Worm (Caenorhabditis elegans) whole organism, L4 larva: Measurements from ENCODE around the gene pqn-80.

Experiments
- egl-27 ChIP-seq: sonication (generic microtip); optimal IDR thresholded peaks from 3 replicates; lab custom pipeline; 2017; ENCODE audit warnings: missing biosample characterization, missing genetic modification reagents, missing genetic modification characterization
- hif-1 ChIP-seq, 2 experiments: sonication (generic microtip); optimal IDR thresholded peaks; 2 replicates each; lab custom pipeline; 2016 to 2017; ENCODE audit warnings: missing compliant biosample characterization in 2 of 2, missing genetic modification characterization in 2 of 2, missing genetic modification reagents in 2 of 2, missing genotype in 2 of 2, mild to moderate bottlenecking in 1 of 2
- lin-13 ChIP-seq: fragments of 150-350 bp; optimal IDR thresholded peaks from 2 replicates; lab custom pipeline; 2014; ENCODE audit warnings: missing biosample characterization, missing genetic modification reagents, missing genetic modification characterization
- nhr-76 ChIP-seq: fragments of 150-350 bp; optimal IDR thresholded peaks from 2 replicates; lab custom pipeline; 2014; ENCODE audit warnings: missing biosample characterization, missing genetic modification characterization
- skn-1 ChIP-seq: fragments of 150-350 bp; optimal IDR thresholded peaks from 2 replicates; lab custom pipeline; 2014; ENCODE audit warnings: missing biosample characterization, missing genetic modification characterization
- zag-1 ChIP-seq: fragments of 150-350 bp; optimal IDR thresholded peaks from 2 replicates; lab custom pipeline; 2014; ENCODE audit warnings: missing biosample characterization, missing genetic modification characterization
- ztf-11 ChIP-seq: fragments of 150-350 bp; optimal IDR thresholded peaks from 2 replicates; lab custom pipeline; 2014; ENCODE audit warnings: missing biosample characterization, missing genetic modification characterization

DNA sequence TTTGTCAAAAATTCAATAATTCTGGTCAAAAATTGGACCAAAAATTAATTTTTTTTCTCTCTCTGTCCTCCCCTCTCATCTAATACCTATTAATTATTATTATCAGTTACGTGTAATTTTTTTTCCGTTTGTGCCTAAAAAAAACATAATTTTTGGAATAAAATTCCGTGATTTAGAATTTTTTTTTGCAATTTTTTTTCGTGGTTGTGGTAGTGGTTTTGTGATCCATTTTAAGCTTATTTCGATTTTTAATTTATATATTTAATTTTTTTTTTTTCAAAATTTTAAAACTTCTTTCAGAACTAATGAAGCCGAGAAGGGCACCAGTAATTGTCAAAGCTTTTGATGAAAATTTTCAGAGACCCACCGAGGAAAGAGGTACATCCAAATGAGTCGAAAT is 72.8 kb downstream of the pqn-80 start, which contains the start of gene sas-1:
- TF ChIP-seq ztf-11 (tag; lab: Kevin White, UChicago): no peak
- no peak for TF ChIP-seq skn-1
- no peak for TF ChIP-seq hif-1 (tag; optimal IDR thresholded peaks at IDR 0.05; lab: Kevin White, UChicago)
- no peak for TF ChIP-seq zag-1 (tag; lab: Kevin White, UChicago)
- no peak for TF ChIP-seq nhr-76 (tag; lab: Kevin White, UChicago)
- no peak for TF ChIP-seq egl-27 (tag; lab: Kevin White, UChicago)
- no peak for TF ChIP-seq lin-13 (GFP tag; lab: Kevin White, UChicago)
